Worm (Caenorhabditis elegans) whole organism, young adult: ENCODE results near the gene rmif-2.

Experiments used
- C17E4.6 ChIP-seq: fragments of 200-800 bp; sonication (Bioruptor generic); IDR thresholded peaks from 2 replicates; pipeline ENCODE4 v1.3.6; 2022; ENCODE audit warnings: missing genetic modification reagents, missing genetic modification characterization, missing compliant biosample characterization
- D2030.7 ChIP-seq: fragments of 200-800 bp; sonication (Bioruptor generic); IDR thresholded peaks from 2 replicates; pipeline ENCODE4 v1.3.6; 2022; ENCODE audit warnings: missing genetic modification reagents, missing genetic modification characterization, missing compliant biosample characterization
- F10E7.11 ChIP-seq: sonication (generic microtip); optimal IDR thresholded peaks from 2 replicates; lab custom pipeline; 2017; ENCODE audit warnings: mild to moderate bottlenecking, missing genetic modification characterization, moderate library complexity, missing compliant biosample characterization
- F23B12.7 ChIP-seq: sonication (generic microtip); optimal IDR thresholded peaks from 2 replicates; lab custom pipeline; 2017; ENCODE audit warnings: missing genetic modification characterization, mild to moderate bottlenecking, missing compliant biosample characterization, antibody characterized with exemption, moderate library complexity; ENCODE audit not compliant: insufficient read depth
- F49E8.2 ChIP-seq: sonication (generic microtip); optimal IDR thresholded peaks from 3 replicates; lab custom pipeline; 2017; ENCODE audit warnings: missing genetic modification characterization, mild to moderate bottlenecking, missing compliant biosample characterization, antibody characterized with exemption, moderate library complexity; ENCODE audit not compliant: insufficient read depth
- F57A8.1 ChIP-seq: fragments of 200-800 bp; sonication (Bioruptor generic); optimal IDR thresholded peaks from 2 replicates; lab custom pipeline; 2018; ENCODE audit warnings: mild to moderate bottlenecking, missing genetic modification characterization, moderate library complexity, missing compliant biosample characterization
- K12H6.12 ChIP-seq: fragments of 200-800 bp; sonication (Bioruptor generic); optimal IDR thresholded peaks from 2 replicates; lab custom pipeline; 2018; ENCODE audit warnings: mild to moderate bottlenecking, missing genetic modification characterization, missing compliant biosample characterization
- Y56A3A.18 ChIP-seq: fragments of 200-800 bp; sonication (Bioruptor generic); IDR thresholded peaks from 2 replicates; pipeline ENCODE4 v1.3.6; 2022; ENCODE audit warnings: missing genetic modification reagents, missing genetic modification characterization, missing compliant biosample characterization
- Y67H2A.10 ChIP-seq: fragments of 200-800 bp; sonication (Bioruptor generic); conservative IDR thresholded peaks from 2 replicates; pipeline ENCODE4 v1.3.6; 2022; ENCODE audit warnings: missing genetic modification reagents, missing genetic modification characterization, missing compliant biosample characterization
- Y79H2A.3 ChIP-seq: fragments of 200-800 bp; sonication (Bioruptor generic); conservative IDR thresholded peaks from 2 replicates; pipeline ENCODE4 v1.3.6; 2022; ENCODE audit warnings: missing genetic modification reagents, missing genetic modification characterization, missing compliant biosample characterization
- aptf-3 ChIP-seq: fragments of 200-800 bp; sonication (Bioruptor generic); IDR thresholded peaks from 2 replicates; pipeline ENCODE4 v1.3.6; 2022; ENCODE audit warnings: missing genetic modification characterization, missing compliant biosample characterization
- atf-7 ChIP-seq: sonication (generic microtip); optimal IDR thresholded peaks from 2 replicates; lab custom pipeline; 2017; ENCODE audit warnings: mild to moderate bottlenecking, missing genetic modification characterization, missing compliant biosample characterization
- cebp-1 ChIP-seq, 2 experiments: fragments of 200-800 bp in 1 of 2; sonication (Bioruptor generic) in 1 of 2; sonication (generic microtip) in 1 of 2; IDR thresholded peaks in 1 of 2; optimal IDR thresholded peaks in 1 of 2; 2 replicates each; pipeline versions ENCODE4 v1.3.6 to Lab custom; 2017 to 2022; ENCODE audit warnings: missing compliant biosample characterization in 2 of 2, missing genetic modification characterization in 2 of 2, mild to moderate bottlenecking in 1 of 2, missing genetic modification reagents in 1 of 2, moderate library complexity in 1 of 2
- ceh-27 ChIP-seq: fragments of 200-800 bp; sonication (Bioruptor generic); optimal IDR thresholded peaks from 2 replicates; lab custom pipeline; 2018; ENCODE audit warnings: mild to moderate bottlenecking, missing genetic modification characterization, moderate library complexity, missing compliant biosample characterization
- ceh-91 ChIP-seq: fragments of 200-800 bp; sonication (Bioruptor generic); IDR thresholded peaks from 2 replicates; pipeline ENCODE4 v1.3.6; 2022; ENCODE audit warnings: missing genetic modification reagents, missing genetic modification characterization, missing compliant biosample characterization
- chd-7 ChIP-seq: sonication (generic microtip); optimal IDR thresholded peaks from 2 replicates; lab custom pipeline; 2016; ENCODE audit warnings: mild to moderate bottlenecking, missing genetic modification characterization, moderate library complexity, missing compliant biosample characterization
- dox-1 ChIP-seq: fragments of 200-800 bp; sonication (Bioruptor generic); IDR thresholded peaks from 2 replicates; pipeline ENCODE4 v1.3.6; 2022; ENCODE audit warnings: missing genetic modification reagents, missing genetic modification characterization, missing compliant biosample characterization
- dpl-1 ChIP-seq: fragments of 150-350 bp; optimal IDR thresholded peaks from 2 replicates; lab custom pipeline; 2014; ENCODE audit warnings: missing biosample characterization, missing genetic modification reagents, missing genetic modification characterization
- egl-18 ChIP-seq: fragments of 200-800 bp; sonication (Bioruptor generic); IDR thresholded peaks from 2 replicates; pipeline ENCODE4 v1.3.6; 2022; ENCODE audit warnings: missing genetic modification reagents, missing genetic modification characterization, missing compliant biosample characterization
- egl-44 ChIP-seq: fragments of 200-800 bp; sonication (Bioruptor generic); IDR thresholded peaks from 2 replicates; pipeline ENCODE4 v1.3.6; 2022; ENCODE audit warnings: missing genetic modification reagents, missing genetic modification characterization, missing compliant biosample characterization
- egrh-3 ChIP-seq: fragments of 200-800 bp; sonication (Bioruptor generic); IDR thresholded peaks from 2 replicates; pipeline ENCODE4 v1.3.6; 2022; ENCODE audit warnings: missing genetic modification reagents, missing genetic modification characterization, missing compliant biosample characterization
- ets-4 ChIP-seq: fragments of 200-800 bp; sonication (Bioruptor generic); optimal IDR thresholded peaks from 2 replicates; lab custom pipeline; 2018; ENCODE audit warnings: mild to moderate bottlenecking, missing genetic modification characterization, missing compliant biosample characterization
- fkh-3 ChIP-seq: sonication (generic microtip); optimal IDR thresholded peaks from 2 replicates; lab custom pipeline; 2016; ENCODE audit warnings: mild to moderate bottlenecking, missing genetic modification characterization, missing compliant biosample characterization
- him-1 ChIP-seq: sonication (generic microtip); optimal IDR thresholded peaks from 2 replicates; lab custom pipeline; 2016; ENCODE audit warnings: missing genotype, missing genetic modification reagents, missing genetic modification characterization, missing compliant biosample characterization
- hlh-12 ChIP-seq: sonication (generic microtip); optimal IDR thresholded peaks from 2 replicates; lab custom pipeline; 2016; ENCODE audit warnings: missing genetic modification characterization, missing compliant biosample characterization
- hrde-1 ChIP-seq: sonication (generic microtip); optimal IDR thresholded peaks from 2 replicates; lab custom pipeline; 2016; ENCODE audit warnings: missing genetic modification characterization, mild to moderate bottlenecking, missing compliant biosample characterization, moderate library complexity, missing genotype, missing genetic modification reagents, borderline replicate concordance
- hsf-1 ChIP-seq: fragments of 200-800 bp; sonication (Bioruptor generic); IDR thresholded peaks from 2 replicates; pipeline ENCODE4 v1.3.6; 2022; ENCODE audit warnings: missing genetic modification reagents, missing genetic modification characterization, missing compliant biosample characterization
- lin-26 ChIP-seq: fragments of 200-800 bp; sonication (Bioruptor generic); IDR thresholded peaks from 2 replicates; pipeline ENCODE4 v1.3.6; 2022; ENCODE audit warnings: missing genetic modification reagents, missing genetic modification characterization, missing compliant biosample characterization
- lin-35 ChIP-seq, 3 experiments: fragments of 150-350 bp in 2 of 3; sonication (generic microtip) in 1 of 3; optimal IDR thresholded peaks; 2 replicates each; lab custom pipeline; 2014 to 2018; ENCODE audit warnings: missing biosample characterization in 3 of 3, missing genetic modification characterization in 3 of 3, missing genetic modification reagents in 3 of 3
- lin-40 ChIP-seq: sonication (generic microtip); optimal IDR thresholded peaks from 2 replicates; lab custom pipeline; 2016; ENCODE audit warnings: missing genetic modification characterization, mild to moderate bottlenecking, missing compliant biosample characterization, missing genotype, missing genetic modification reagents
- lin-54 ChIP-seq: fragments of 200-800 bp; sonication (Bioruptor generic); optimal IDR thresholded peaks from 2 replicates; lab custom pipeline; 2018; ENCODE audit warnings: mild to moderate bottlenecking, missing genetic modification characterization, missing compliant biosample characterization
- lir-1 ChIP-seq: fragments of 200-800 bp; sonication (Bioruptor generic); conservative IDR thresholded peaks from 2 replicates; pipeline ENCODE4 v1.3.6; 2022; ENCODE audit warnings: missing genetic modification reagents, missing genetic modification characterization, missing compliant biosample characterization
- mes-4 ChIP-seq: sonication (generic microtip); optimal IDR thresholded peaks from 2 replicates; lab custom pipeline; 2016; ENCODE audit warnings: missing genotype, missing genetic modification characterization, missing compliant biosample characterization
- mxl-1 ChIP-seq: sonication (generic microtip); optimal IDR thresholded peaks from 2 replicates; lab custom pipeline; 2016; ENCODE audit warnings: missing genetic modification characterization, missing compliant biosample characterization
- nfyb-1 ChIP-seq: fragments of 200-800 bp; sonication (Bioruptor generic); IDR thresholded peaks from 2 replicates; pipeline ENCODE4 v1.3.6; 2022; ENCODE audit warnings: missing genetic modification reagents, missing genetic modification characterization, missing compliant biosample characterization
- pha-4 ChIP-seq: fragments of 150-350 bp; sonication (generic microtip); optimal IDR thresholded peaks from 2 replicates; lab custom pipeline; 2014; ENCODE audit warnings: missing biosample characterization, missing genetic modification reagents, missing genetic modification characterization
- sdz-38 ChIP-seq: sonication (generic microtip); optimal IDR thresholded peaks from 2 replicates; lab custom pipeline; 2016; ENCODE audit warnings: missing genotype, missing genetic modification characterization, missing compliant biosample characterization
- snpc-3.4 ChIP-seq: sonication (generic microtip); optimal IDR thresholded peaks from 2 replicates; lab custom pipeline; 2017; ENCODE audit warnings: missing genetic modification characterization, mild to moderate bottlenecking, missing compliant biosample characterization, antibody characterized with exemption, moderate library complexity, missing genotype, missing genetic modification reagents
- tbp1 ChIP-seq: fragments of 200-800 bp; sonication (Bioruptor generic); optimal IDR thresholded peaks from 2 replicates; lab custom pipeline; 2018; ENCODE audit warnings: mild to moderate bottlenecking, missing genetic modification characterization, missing compliant biosample characterization
- tbx-9 ChIP-seq: sonication (generic microtip); optimal IDR thresholded peaks from 2 replicates; lab custom pipeline; 2016; ENCODE audit warnings: borderline replicate concordance, missing genetic modification characterization, inconsistent platforms, missing compliant biosample characterization
- tlf-1 ChIP-seq: fragments of 200-800 bp; sonication (Bioruptor generic); optimal IDR thresholded peaks from 2 replicates; lab custom pipeline; 2018; ENCODE audit warnings: mild to moderate bottlenecking, missing genetic modification characterization, missing compliant biosample characterization
- ztf-26 ChIP-seq: sonication (generic microtip); optimal IDR thresholded peaks from 2 replicates; lab custom pipeline; 2017; ENCODE audit warnings: missing genetic modification characterization, missing compliant biosample characterization

rmif-2 gene

DNA sequence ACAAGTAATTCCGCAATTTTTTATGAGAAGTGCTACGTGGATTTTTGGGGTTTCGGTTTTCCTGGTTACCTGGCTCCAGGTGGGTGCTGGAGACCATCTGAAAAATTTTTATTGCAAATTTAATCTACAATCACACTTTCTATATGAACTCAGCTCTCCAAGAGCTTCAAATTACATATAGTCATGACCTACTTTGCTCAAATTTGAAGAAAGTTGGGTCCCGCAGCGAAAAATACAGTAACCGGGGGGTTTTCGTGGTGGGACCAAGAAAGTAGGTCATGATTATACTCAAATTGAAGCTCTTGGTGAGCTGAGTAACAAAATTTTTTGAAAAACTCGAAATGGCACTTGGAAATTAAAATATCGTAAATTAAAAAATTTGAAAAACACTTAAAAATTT lies 22.0 kb upstream of the rmif-2 start, which contains the start of gene ets-8 (continued):
- no peak for TF ChIP-seq Y67H2A.10 (GFP tag; lab: Robert Waterston, UW)
- no peak for TF ChIP-seq F23B12.7 (tag; lab: Kevin White, UChicago)

DNA sequence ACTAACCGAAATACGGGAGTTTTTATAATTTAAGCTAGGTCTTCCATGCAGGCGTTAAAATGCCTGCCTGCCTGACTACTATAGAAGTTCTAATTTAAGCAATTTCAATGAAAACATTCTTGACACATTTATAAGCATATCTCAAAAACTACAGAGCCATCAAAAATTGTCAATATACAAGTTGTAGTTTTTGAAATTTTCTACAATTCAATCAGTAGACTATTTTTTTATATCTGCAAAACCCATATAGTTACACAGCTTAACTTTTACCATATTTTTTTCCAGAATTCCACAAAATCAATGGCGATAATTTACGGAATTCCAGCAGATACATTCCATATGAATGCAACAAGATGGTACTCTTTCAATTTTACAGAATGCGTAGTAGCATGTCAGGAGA lies 19.3 kb upstream of the rmif-2 start, which contains the start of gene C50A2.7:
TSS of gene C50A2.7 (plus strand) at position 301 of the 400 bp plus-strand sequence.
- TF ChIP-seq him-1 (no peak), lin-35 (GFP tag; optimal IDR thresholded peaks at IDR 0.05; lab: Kevin White, UChicago) (no peak), chd-7 (tag; lab: Kevin White, UChicago) (no peak), fkh-3 (tag; lab: Kevin White, UChicago) (no peak), Y56A3A.18 (GFP tag; lab: Robert Waterston, UW) (no peak), lir-1 (no peak), lin-26 (no peak), mes-4 (tag; lab: Kevin White, UChicago) (no peak), Y79H2A.3 (GFP tag; lab: Robert Waterston, UW) (no peak), mxl-1 (tag; lab: Kevin White, UChicago) (no peak), sdz-38 (tag; lab: Kevin White, UChicago) (no peak), D2030.7 (no peak), lin-54 (GFP tag; lab: Kevin White, UChicago) (no peak), C17E4.6 (GFP tag; lab: Robert Waterston, UW) (no peak), hrde-1 (no peak), lin-40 (tag; lab: Kevin White, UChicago) (no peak)

- TF ChIP-seq F57A8.1 (GFP tag; lab: Kevin White, UChicago), result no peak
- no peak for TF ChIP-seq cebp-1 (GFP tag; IDR thresholded peaks at IDR 0.05; lab: Robert Waterston, UW)
- peak; percentile 88 for TF ChIP-seq cebp-1 (tag; optimal IDR thresholded peaks at IDR 0.05; lab: Kevin White, UChicago)
Measured at ce11 chrIV:1167352-1167751, 15.0 kb upstream of the rmif-2 start.

DNA sequence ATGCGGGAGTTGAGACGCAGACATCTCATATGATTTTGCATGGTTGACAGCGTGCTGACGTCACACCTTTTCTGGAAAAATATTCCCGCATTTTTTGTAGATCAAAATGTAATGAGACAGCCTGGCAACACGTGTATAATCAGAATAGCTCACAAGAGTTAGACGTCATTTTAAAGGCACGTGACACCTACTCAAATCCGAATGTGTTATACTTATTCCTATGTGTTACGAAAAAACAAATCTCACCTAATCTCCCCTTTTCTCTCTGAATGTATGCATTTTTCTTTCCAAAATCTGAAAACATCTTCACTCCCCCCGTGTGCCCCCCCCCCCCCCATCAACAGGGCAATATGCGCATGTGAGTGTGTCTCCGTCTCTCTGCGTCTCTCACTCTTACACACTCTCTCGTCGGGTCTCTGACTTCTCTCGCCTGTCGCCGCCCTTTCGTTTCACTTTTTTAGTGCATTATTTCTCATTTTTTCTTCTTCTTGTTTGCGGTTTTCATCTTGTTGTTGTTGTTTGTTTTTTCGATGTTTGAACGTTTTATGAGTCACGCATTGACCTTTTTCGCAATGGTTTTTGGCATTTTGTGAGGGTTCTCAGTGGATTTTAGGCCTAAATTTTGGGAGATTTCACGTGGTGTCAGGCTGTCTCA lies 14.0 kb upstream of the rmif-2 start:
- TF ChIP-seq pha-4 (no peak), egrh-3 (GFP tag; lab: Robert Waterston, UW) (peak; percentile 65; the same call in 1 of the 2 replicates), hlh-12 (tag; lab: Kevin White, UChicago) (no peak), tlf-1 (GFP tag; lab: Kevin White, UChicago) (no peak), atf-7 (tag; lab: Kevin White, UChicago) (no peak), snpc-3.4 (tag; lab: Kevin White, UChicago) (no peak), ets-4 (GFP tag; lab: Kevin White, UChicago) (no peak), dpl-1 (GFP tag; lab: Kevin White, UChicago) (no peak), hsf-1 (GFP tag; lab: Robert Waterston, UW) (no peak), cebp-1 (GFP tag; IDR thresholded peaks at IDR 0.05; lab: Robert Waterston, UW) (no peak), cebp-1 (tag; optimal IDR thresholded peaks at IDR 0.05; lab: Kevin White, UChicago) (peak; percentile 65), hrde-1 (no peak), aptf-3 (GFP tag; lab: Robert Waterston, UW) (no peak), dox-1 (GFP tag; lab: Robert Waterston, UW) (peak; percentile 71), tbx-9 (tag; lab: Kevin White, UChicago) (no peak), tbp1 (GFP tag; lab: Kevin White, UChicago) (no peak), egl-18 (GFP tag; lab: Robert Waterston, UW) (no peak), F49E8.2 (tag; lab: Kevin White, UChicago) (no peak), K12H6.12 (peak; percentile 25), ceh-91 (no peak), ceh-27 (peak; percentile 65), egl-44 (GFP tag; lab: Robert Waterston, UW) (no peak), F10E7.11 (tag; lab: Kevin White, UChicago) (no peak), nfyb-1 (GFP tag; lab: Robert Waterston, UW) (0 out of 2 replicates have a peak, but pooled peaks have one; percentile 26), ztf-26 (no peak)
